Worm (Caenorhabditis elegans) whole organism, young adult: ENCODE measurements around the gene F54H12.7.

Source experiments
- B0261.1 ChIP-seq: sonication (generic microtip); optimal IDR thresholded peaks from 2 replicates; lab custom pipeline; 2016; ENCODE audit warnings: mild to moderate bottlenecking, missing genetic modification characterization, moderate library complexity, missing compliant biosample characterization
- D2030.7 ChIP-seq: fragments of 200-800 bp; sonication (Bioruptor generic); IDR thresholded peaks from 2 replicates; pipeline ENCODE4 v1.3.6; 2022; ENCODE audit warnings: missing genetic modification reagents, missing genetic modification characterization, missing compliant biosample characterization
- F10E7.11 ChIP-seq: sonication (generic microtip); optimal IDR thresholded peaks from 2 replicates; lab custom pipeline; 2017; ENCODE audit warnings: mild to moderate bottlenecking, missing genetic modification characterization, moderate library complexity, missing compliant biosample characterization
- F52B5.7 ChIP-seq: sonication (generic microtip); optimal IDR thresholded peaks from 2 replicates; lab custom pipeline; 2016; ENCODE audit warnings: mild to moderate bottlenecking, missing genetic modification characterization, missing compliant biosample characterization
- ama-1 ChIP-seq, 3 experiments: fragments of 150-350 bp in 1 of 3; sonication (generic microtip) in 2 of 3; optimal IDR thresholded peaks; 2 replicates each; lab custom pipeline; 2014 to 2018; ENCODE audit warnings: missing biosample characterization in 2 of 3, missing genetic modification characterization in 2 of 3, missing genetic modification reagents in 2 of 3
- attf-5 ChIP-seq: fragments of 200-800 bp; sonication (Bioruptor generic); optimal IDR thresholded peaks from 2 replicates; lab custom pipeline; 2018; ENCODE audit warnings: mild to moderate bottlenecking, missing genetic modification characterization, missing compliant biosample characterization
- attf-6 ChIP-seq: fragments of 200-800 bp; sonication (Bioruptor generic); IDR thresholded peaks from 2 replicates; pipeline ENCODE4 v1.3.6; 2022; ENCODE audit warnings: missing genetic modification reagents, missing genetic modification characterization, missing compliant biosample characterization
- let-526 ChIP-seq: fragments of 200-800 bp; sonication (Bioruptor generic); IDR thresholded peaks from 2 replicates; pipeline ENCODE4 v1.3.6; 2022; ENCODE audit warnings: missing genetic modification reagents, missing genetic modification characterization, missing compliant biosample characterization
- lin-35 ChIP-seq, 3 experiments: fragments of 150-350 bp in 2 of 3; sonication (generic microtip) in 1 of 3; optimal IDR thresholded peaks; 2 replicates each; lab custom pipeline; 2014 to 2018; ENCODE audit warnings: missing biosample characterization in 3 of 3, missing genetic modification characterization in 3 of 3, missing genetic modification reagents in 3 of 3
- mcd-1 ChIP-seq: fragments of 200-800 bp; sonication (Bioruptor generic); IDR thresholded peaks from 2 replicates; pipeline ENCODE4 v1.3.6; 2022; ENCODE audit warnings: missing genetic modification reagents, missing genetic modification characterization, missing compliant biosample characterization
- nhr-90 ChIP-seq: sonication (generic microtip); optimal IDR thresholded peaks from 2 replicates; lab custom pipeline; 2016; ENCODE audit warnings: missing genotype, mild to moderate bottlenecking, missing genetic modification characterization, missing compliant biosample characterization

ce11 chrIII:7933235-7933634 lies 35.9 kb upstream of the F54H12.7 start, which contains the start of gene ran-2:
- no peak for TF ChIP-seq attf-6 (GFP tag; lab: Robert Waterston, UW)
- no peak for TF ChIP-seq mcd-1 (GFP tag; lab: Robert Waterston, UW)
- TF ChIP-seq let-526 (GFP tag; lab: Robert Waterston, UW), result no peak
- no peak for TF ChIP-seq D2030.7 (GFP tag; lab: Robert Waterston, UW)
- TF ChIP-seq B0261.1 (tag; lab: Kevin White, UChicago), result no peak
- no peak for TF ChIP-seq attf-5 (GFP tag; lab: Kevin White, UChicago)
- no peak for TF ChIP-seq F52B5.7 (tag; lab: Kevin White, UChicago)
- no peak for TF ChIP-seq F10E7.11 (tag; lab: Kevin White, UChicago)
- TF ChIP-seq ama-1 (optimal IDR thresholded peaks at IDR 0.05; lab: Kevin White, UChicago), result no peak
- no peak for TF ChIP-seq ama-1 (GFP tag; optimal IDR thresholded peaks at IDR 0.05; lab: Kevin White, UChicago)
- TF ChIP-seq lin-35 (GFP tag; optimal IDR thresholded peaks at IDR 0.05; lab: Kevin White, UChicago), result no peak
- TF ChIP-seq nhr-90 (tag; lab: Kevin White, UChicago), result no peak
